Fruit fly (Drosophila melanogaster): ENCODE results near the gene CG12219.

Gene CG12219

dm6 chrX:6267187-6267711 lies 33.8 kb downstream of the CG12219 start, which contains the start of gene schlank (continued):
- TF ChIP-seq CG12219 (GFP tag; optimal IDR thresholded peaks at IDR 0.05) (peak; percentile 40), CG2120 (GFP tag; optimal IDR thresholded peaks at IDR 0.05) (peak; percentile 70), CG12769 (tag; optimal IDR thresholded peaks at IDR 0.05) (peak; percentile 59), lola (GFP tag; optimal IDR thresholded peaks at IDR 0.05) (peak in 1 of 3 experiments; percentile 37), CrebB (tag; optimal IDR thresholded peaks at IDR 0.05) (no peak), CG12942 (GFP tag; optimal IDR thresholded peaks at IDR 0.05) (peak; percentile 29), CG6689 (GFP tag; IDR thresholded peaks at IDR 0.05) (peak; percentile 67), psq (GFP tag; optimal IDR thresholded peaks at IDR 0.05) (no peak), Rfx (GFP tag; IDR thresholded peaks at IDR 0.05) (peak; percentile 67), CG9437 (GFP tag; optimal IDR thresholded peaks at IDR 0.05) (peak; percentile 13), otp (GFP tag; IDR thresholded peaks at IDR 0.05) (0 out of 3 replicates have a peak, but pooled peaks have one; percentile 12), CG11247 (GFP tag; IDR thresholded peaks at IDR 0.05) (peak; percentile 16; the same call in 1 of the 2 replicates), kni (GFP tag; optimal IDR thresholded peaks at IDR 0.05) (no peak), CG1233 (GFP tag; optimal IDR thresholded peaks at IDR 0.05) (peak; percentile 2), CG7271 (tag; optimal IDR thresholded peaks at IDR 0.05) (no peak), H15 (GFP tag; IDR thresholded peaks at IDR 0.05) (peak; percentile 45; the same call in 1 of the 3 replicates), peb (GFP tag; IDR thresholded peaks at IDR 0.05) (0 out of 2 replicates have a peak, but pooled peaks have one; percentile 29), Atf6 (GFP tag; IDR thresholded peaks at IDR 0.05) (peak; percentile 53; the same call in 1 of the 2 replicates), CG3995 (GFP tag; optimal IDR thresholded peaks at IDR 0.05) (no peak), CG8765 (GFP tag; IDR thresholded peaks at IDR 0.05) (no peak), sob (GFP tag; IDR thresholded peaks at IDR 0.05) (peak; percentile 27; the same call in 1 of the 2 replicates), Dp (GFP tag; optimal IDR thresholded peaks at IDR 0.05) (peak; percentile 30), E2f1 (GFP tag; IDR thresholded peaks at IDR 0.05) (peak; percentile 51; the same call in 1 of the 2 replicates), CG7928 (GFP tag; optimal IDR thresholded peaks at IDR 0.05) (peak; percentile 85), vvl (GFP tag; IDR thresholded peaks at IDR 0.05) (peak; percentile 68), wdn (GFP tag; IDR thresholded peaks at IDR 0.05) (peak; percentile 56), CG16863 (GFP tag; optimal IDR thresholded peaks at IDR 0.05) (peak; percentile 57), bigmax (GFP tag; optimal IDR thresholded peaks at IDR 0.05) (no peak), Hr78 (GFP tag; optimal IDR thresholded peaks at IDR 0.05) (no peak), Ravus (GFP tag; IDR thresholded peaks at IDR 0.05) (0 out of 2 replicates have a peak, but pooled peaks have one; percentile 8), CG18599 (GFP tag; optimal IDR thresholded peaks at IDR 0.05) (peak; percentile 6), CG8089 (GFP tag; optimal IDR thresholded peaks at IDR 0.05) (peak; percentile 47), Dip3 (GFP tag; optimal IDR thresholded peaks at IDR 0.05) (peak; percentile 89), cg (GFP tag; optimal IDR thresholded peaks at IDR 0.05) (no peak), Mes4 (GFP tag; optimal IDR thresholded peaks at IDR 0.05) (no peak), CG17186 (GFP tag; optimal IDR thresholded peaks at IDR 0.05) (peak; percentile 27), croc (GFP tag; conservative IDR thresholded peaks at IDR 0.05) (peak; percentile 28; the same call in 1 of the 3 replicates), CG4820 (GFP tag; optimal IDR thresholded peaks at IDR 0.05) (no peak), Fer1 (GFP tag; optimal IDR thresholded peaks at IDR 0.05) (peak; percentile 10), ttk (GFP tag; IDR thresholded peaks at IDR 0.05) (peak; percentile 26; the same call in 1 of the 2 replicates), CG30431 (GFP tag; optimal IDR thresholded peaks at IDR 0.05) (peak; percentile 9), CG7556 (GFP tag; optimal IDR thresholded peaks at IDR 0.05) (peak; percentile 16), Bgb (GFP tag; IDR thresholded peaks at IDR 0.05; ENCODE audit: partially characterized antibody) (no peak), CG12155 (GFP tag; optimal IDR thresholded peaks at IDR 0.05) (peak; percentile 27), Pdp1 (GFP tag; optimal IDR thresholded peaks at IDR 0.05) (peak; percentile 5 to 64), trem (tag; optimal IDR thresholded peaks at IDR 0.05) (peak; percentile 10), CG6654 (GFP tag; optimal IDR thresholded peaks at IDR 0.05) (no peak), CG15696 (tag; optimal IDR thresholded peaks at IDR 0.05) (peak; percentile 36), jing (GFP tag; optimal IDR thresholded peaks at IDR 0.05) (peak; percentile 14)
